Fruit fly (Drosophila melanogaster) S2 (cell line): ENCODE data around the gene CG17192.

ENCODE experiments used
- CG8478 ChIP-seq: fragments of >200 bp; optimal IDR thresholded peaks from 2 replicates; lab custom pipeline; 2018
- CTCF ChIP-seq, 2 experiments: fragments of >200 bp; optimal IDR thresholded peaks; 2 replicates each; lab custom pipeline; 2018

The CG17192 gene

DNA sequence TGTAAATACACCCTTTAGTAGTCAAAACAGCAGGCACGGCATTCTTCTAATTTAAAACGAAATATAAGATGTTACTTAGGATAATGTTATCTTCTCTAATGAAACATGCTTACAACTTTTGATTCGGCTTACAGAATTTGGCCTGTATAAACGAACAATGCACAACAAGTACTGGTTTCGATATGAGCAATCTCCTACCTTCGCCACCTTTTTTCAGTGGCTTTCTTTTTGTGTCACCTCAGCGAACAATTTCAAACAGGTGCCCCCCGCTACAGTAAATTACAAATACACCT, 49.8 kb downstream of the CG17192 start:
- TF ChIP-seq CTCF (optimal IDR thresholded peaks at IDR 0.05; lab: Kevin White, UChicago) (no peak), CG8478 (no peak)

DNA sequence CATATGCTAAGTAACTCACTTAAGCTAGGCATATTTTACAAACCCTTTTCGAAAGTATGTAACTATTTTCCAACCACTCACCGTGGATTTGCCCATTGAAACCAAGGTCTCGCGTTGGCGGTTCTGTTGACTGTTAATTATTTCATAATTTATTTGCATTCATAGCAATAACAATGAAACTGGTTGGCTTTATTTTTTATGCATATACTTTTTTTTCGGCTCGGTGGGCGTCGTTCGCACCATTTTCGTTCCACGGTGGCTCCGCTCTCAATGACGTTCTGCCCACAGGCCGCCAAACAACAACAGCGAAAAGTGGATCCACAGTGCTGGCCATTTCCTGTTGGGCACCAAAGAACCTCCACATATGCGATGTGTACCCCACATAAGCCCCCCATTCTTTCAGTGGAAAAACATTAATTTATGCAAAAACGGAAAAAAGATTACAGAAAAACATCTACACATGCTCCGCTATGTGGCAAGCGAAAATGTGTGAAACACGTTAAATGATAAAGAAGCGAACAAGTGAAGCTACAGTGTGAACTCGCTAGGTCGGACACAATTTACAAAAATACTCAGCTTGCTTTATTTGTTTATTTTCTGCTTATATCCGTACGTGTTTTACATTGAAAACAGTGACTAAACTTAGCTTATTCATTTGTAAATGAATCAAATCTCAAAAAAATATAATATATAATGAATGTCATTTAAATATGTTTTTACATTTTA, 50.3 kb downstream of the CG17192 start:
- no peak for TF ChIP-seq CG8478
- TF ChIP-seq CTCF (optimal IDR thresholded peaks at IDR 0.05; lab: Kevin White, UChicago), result no peak
